Worm (Caenorhabditis elegans): Measurements from ENCODE around the gene rars-1.
A peak's percentile ranks its signal among the peaks of the same experiment; 100 is the strongest.

Gene rars-1

ce11 chrIII:4875663-4876062, 41.3 kb downstream of the rars-1 start:
- no peak for TF ChIP-seq ama-1 (optimal IDR thresholded peaks at IDR 0.05)
- no peak for TF ChIP-seq sma-3 (GFP tag; optimal IDR thresholded peaks at IDR 0.05)
- TF ChIP-seq crh-2 (tag; optimal IDR thresholded peaks at IDR 0.05): no peak
- TF ChIP-seq aly-2 (tag; optimal IDR thresholded peaks at IDR 0.05): no peak
- no peak for TF ChIP-seq nhr-11 (tag; optimal IDR thresholded peaks at IDR 0.05)
- TF ChIP-seq sma-9 (GFP tag; optimal IDR thresholded peaks at IDR 0.05): peak; percentile 9
- no peak for TF ChIP-seq sma-9 (tag; optimal IDR thresholded peaks at IDR 0.05)
- TF ChIP-seq R02D3.7 (tag; optimal IDR thresholded peaks at IDR 0.05): no peak
- TF ChIP-seq lin-11 (tag; optimal IDR thresholded peaks at IDR 0.05): peak; percentile 4
- no peak for TF ChIP-seq unc-55 (GFP tag; optimal IDR thresholded peaks at IDR 0.05)
- no peak for TF ChIP-seq ceh-82 (tag; optimal IDR thresholded peaks at IDR 0.05)
- no peak for TF ChIP-seq nhr-25 (tag; optimal IDR thresholded peaks at IDR 0.05)
- no peak for TF ChIP-seq lin-39 (tag; optimal IDR thresholded peaks at IDR 0.05)
- no peak for TF ChIP-seq blmp-1 (tag; optimal IDR thresholded peaks at IDR 0.05; ENCODE audit: insufficient read depth)
- no peak for TF ChIP-seq lin-13 (GFP tag; optimal IDR thresholded peaks at IDR 0.05)
- no peak for TF ChIP-seq unc-62 (GFP tag; optimal IDR thresholded peaks at IDR 0.05)
- TF ChIP-seq peb-1 (tag; optimal IDR thresholded peaks at IDR 0.05): no peak
- no peak for TF ChIP-seq F13H6.1 (tag; optimal IDR thresholded peaks at IDR 0.05)
- TF ChIP-seq skn-1 (tag; optimal IDR thresholded peaks at IDR 0.05): no peak
- TF ChIP-seq gmeb-1 (tag; optimal IDR thresholded peaks at IDR 0.05): no peak
- no peak for TF ChIP-seq egl-27 (tag; optimal IDR thresholded peaks at IDR 0.05)
- no peak for TF ChIP-seq nhr-12 (tag; optimal IDR thresholded peaks at IDR 0.05)
- TF ChIP-seq alr-1 (tag; optimal IDR thresholded peaks at IDR 0.05): no peak
- peak; percentile 50 for TF ChIP-seq nhr-129 (tag; optimal IDR thresholded peaks at IDR 0.05)
- TF ChIP-seq dmd-4 (tag; optimal IDR thresholded peaks at IDR 0.05): no peak
- TF ChIP-seq nhr-77 (tag; optimal IDR thresholded peaks at IDR 0.05): no peak
- peak; percentile 49 for TF ChIP-seq C34F6.9 (tag; optimal IDR thresholded peaks at IDR 0.05)

- no peak for TF ChIP-seq nhr-6 (tag; optimal IDR thresholded peaks at IDR 0.05)
- no peak for TF ChIP-seq unc-39 (tag; optimal IDR thresholded peaks at IDR 0.05)
- TF ChIP-seq gmeb-1 (tag; optimal IDR thresholded peaks at IDR 0.05): no peak
- TF ChIP-seq ztf-11 (tag; optimal IDR thresholded peaks at IDR 0.05): no peak
- no peak for TF ChIP-seq elt-1 (tag; optimal IDR thresholded peaks at IDR 0.05)
- no peak for TF ChIP-seq R02D3.7 (tag; optimal IDR thresholded peaks at IDR 0.05)
- no peak for TF ChIP-seq peb-1 (tag; optimal IDR thresholded peaks at IDR 0.05)
- no peak for TF ChIP-seq egl-27 (tag; optimal IDR thresholded peaks at IDR 0.05)
- no peak for TF ChIP-seq ceh-16 (tag; optimal IDR thresholded peaks at IDR 0.05)
- TF ChIP-seq ZK546.5 (tag; optimal IDR thresholded peaks at IDR 0.05): no peak
- TF ChIP-seq Y55F3AM.14 (GFP tag; optimal IDR thresholded peaks at IDR 0.05): no peak
- no peak for TF ChIP-seq nhr-25 (tag; optimal IDR thresholded peaks at IDR 0.05)
- no peak for TF ChIP-seq crh-2 (tag; optimal IDR thresholded peaks at IDR 0.05)
- no peak for TF ChIP-seq alr-1 (tag; optimal IDR thresholded peaks at IDR 0.05)
- no peak for TF ChIP-seq dmd-4 (tag; optimal IDR thresholded peaks at IDR 0.05)
- no peak for TF ChIP-seq nhr-10 (tag; optimal IDR thresholded peaks at IDR 0.05)
Observed at ce11 chrIII:4874671-4875070, 42.3 kb downstream of the rars-1 start, which contains the start of gene C35D10.12. TSS of gene C35D10.12 (minus strand) at chrIII:4874771.

ce11 chrIII:4873395-4873794, 43.6 kb downstream of the rars-1 start:
- TF ChIP-seq nhr-21 (tag; optimal IDR thresholded peaks at IDR 0.05) (no peak), egl-27 (tag; optimal IDR thresholded peaks at IDR 0.05) (no peak), lin-39 (tag; optimal IDR thresholded peaks at IDR 0.05) (no peak), mab-5 (tag; optimal IDR thresholded peaks at IDR 0.05) (no peak), aly-2 (tag; optimal IDR thresholded peaks at IDR 0.05) (no peak), ceh-16 (tag; optimal IDR thresholded peaks at IDR 0.05) (no peak), ama-1 (optimal IDR thresholded peaks at IDR 0.05) (no peak), sma-9 (GFP tag; optimal IDR thresholded peaks at IDR 0.05) (no peak), sma-9 (tag; optimal IDR thresholded peaks at IDR 0.05) (no peak), dmd-4 (tag; optimal IDR thresholded peaks at IDR 0.05) (no peak), unc-62 (GFP tag; optimal IDR thresholded peaks at IDR 0.05) (no peak), lin-11 (tag; optimal IDR thresholded peaks at IDR 0.05) (no peak), ztf-11 (tag; optimal IDR thresholded peaks at IDR 0.05) (no peak), nhr-6 (tag; optimal IDR thresholded peaks at IDR 0.05) (no peak), ztf-1 (GFP tag; conservative IDR thresholded peaks at IDR 0.05) (no peak), sem-4 (tag; optimal IDR thresholded peaks at IDR 0.05) (no peak), F13H6.1 (tag; optimal IDR thresholded peaks at IDR 0.05) (no peak), crh-2 (tag; optimal IDR thresholded peaks at IDR 0.05) (no peak), zag-1 (tag; optimal IDR thresholded peaks at IDR 0.05) (no peak)

All from whole organism, L2 larva.